Worm (Caenorhabditis elegans): ENCODE data around the gene mdt-6.

DNA sequence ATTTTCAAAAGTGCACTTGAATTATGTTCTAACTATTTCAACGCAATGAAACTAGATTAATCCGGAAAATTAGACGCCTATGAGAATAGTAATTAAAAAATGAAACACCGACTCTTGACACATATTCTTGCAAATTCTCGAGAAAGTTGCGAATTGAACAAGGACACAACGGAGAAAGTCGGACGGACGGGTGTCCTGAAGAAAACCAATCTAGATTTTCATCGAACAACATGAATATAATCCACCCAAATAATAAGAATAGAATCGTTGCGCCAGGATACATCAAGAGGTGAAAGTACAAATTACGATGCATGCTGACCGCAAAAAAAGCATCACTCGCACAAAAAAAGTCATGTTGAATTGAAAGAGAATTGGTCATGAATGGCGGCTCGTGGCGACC lies 9.4 kb upstream of the mdt-6 start:
- no peak for TF ChIP-seq tra-4 (tag; optimal IDR thresholded peaks at IDR 0.05)
- no peak for TF ChIP-seq ama-1 (optimal IDR thresholded peaks at IDR 0.05)
- TF ChIP-seq hnd-1 (tag; optimal IDR thresholded peaks at IDR 0.05): no peak
- TF ChIP-seq flt-1 (GFP tag; IDR thresholded peaks at IDR 0.05): no peak
- no peak for TF ChIP-seq scrt-1 (GFP tag; IDR thresholded peaks at IDR 0.05)
- TF ChIP-seq hmbx-1 (tag; optimal IDR thresholded peaks at IDR 0.05): no peak
- no peak for TF ChIP-seq ceh-36 (tag; optimal IDR thresholded peaks at IDR 0.05)
- no peak for TF ChIP-seq B0310.2 (tag; optimal IDR thresholded peaks at IDR 0.05)
- TF ChIP-seq ceh-13 (GFP tag; optimal IDR thresholded peaks at IDR 0.05): no peak
- TF ChIP-seq tbx-37 (GFP tag; conservative IDR thresholded peaks at IDR 0.05): no peak
- no peak for TF ChIP-seq F13C5.2 (tag; optimal IDR thresholded peaks at IDR 0.05)
- no peak for TF ChIP-seq sea-1 (GFP tag; conservative IDR thresholded peaks at IDR 0.05)
